Fruit fly (Drosophila melanogaster): ENCODE measurements around the gene Tsp26A.

The Tsp26A gene

dm6 chr2L:6051212-6051621 is 51.2 kb downstream of the Tsp26A start (continued):
- TF ChIP-seq CG2199 (GFP tag; IDR thresholded peaks at IDR 0.05) (peak; percentile 89; the same call in 2 of the 3 replicates), rib (GFP tag; IDR thresholded peaks at IDR 0.05) (peak; percentile 94), CG12299 (tag; optimal IDR thresholded peaks at IDR 0.05) (peak; percentile 97), CG9817 (tag; optimal IDR thresholded peaks at IDR 0.05) (peak; percentile 94), CG1603 (tag; optimal IDR thresholded peaks at IDR 0.05) (peak; percentile 97), D19A (tag; optimal IDR thresholded peaks at IDR 0.05) (peak; percentile 95), zfh1 (GFP tag; IDR thresholded peaks at IDR 0.05) (peak; percentile 96), ATbp (GFP tag; optimal IDR thresholded peaks at IDR 0.05) (peak; percentile 95), CG17385 (GFP tag; optimal IDR thresholded peaks at IDR 0.05) (peak; percentile 94), CG31365 (tag; optimal IDR thresholded peaks at IDR 0.05) (peak; percentile 91), CG10209 (GFP tag; optimal IDR thresholded peaks at IDR 0.05) (peak; percentile 94), CrebB (tag; optimal IDR thresholded peaks at IDR 0.05) (peak; percentile 98), mirr (GFP tag; optimal IDR thresholded peaks at IDR 0.05) (peak; percentile 96), Chrac-16 (GFP tag; optimal IDR thresholded peaks at IDR 0.05) (peak; percentile 88), CG11398 (GFP tag; optimal IDR thresholded peaks at IDR 0.05) (peak; percentile 95), CkIIα-i1 (GFP tag; IDR thresholded peaks at IDR 0.05) (peak; percentile 36; the same call in 1 of the 2 replicates), prd (optimal IDR thresholded peaks at IDR 0.05) (no peak), prd (GFP tag; IDR thresholded peaks at IDR 0.05) (peak; percentile 84), Spps (tag; optimal IDR thresholded peaks at IDR 0.05) (peak; percentile 95), Dbx (GFP tag; IDR thresholded peaks at IDR 0.05) (peak; percentile 96), Bteb2 (GFP tag; optimal IDR thresholded peaks at IDR 0.05) (peak; percentile 94), ci (GFP tag; IDR thresholded peaks at IDR 0.05) (peak; percentile 99), CG17802 (tag; optimal IDR thresholded peaks at IDR 0.05) (peak; percentile 65), CG11560 (tag; IDR thresholded peaks at IDR 0.05) (peak; percentile 56; the same call in 2 of the 3 replicates), CG13624 (GFP tag; optimal IDR thresholded peaks at IDR 0.05) (peak; percentile 96), Doc3 (GFP tag; IDR thresholded peaks at IDR 0.05; ENCODE audit: partially characterized antibody) (no peak), dati (GFP tag; IDR thresholded peaks at IDR 0.05) (peak; percentile 44; the same call in 1 of the 2 replicates), CG3407 (GFP tag; optimal IDR thresholded peaks at IDR 0.05) (peak; percentile 92), CG4820 (GFP tag; optimal IDR thresholded peaks at IDR 0.05) (peak; percentile 100), CG10147 (GFP tag; optimal IDR thresholded peaks at IDR 0.05) (peak; percentile 97), CG10462 (GFP tag; optimal IDR thresholded peaks at IDR 0.05) (peak; percentile 80), tll (GFP tag; optimal IDR thresholded peaks at IDR 0.05) (peak in 1 of 2 experiments; percentile 27), PHDP (tag; optimal IDR thresholded peaks at IDR 0.05) (peak; percentile 99), ewg (GFP tag; optimal IDR thresholded peaks at IDR 0.05) (peak; percentile 88), CG6654 (GFP tag; optimal IDR thresholded peaks at IDR 0.05) (peak; percentile 82), Blimp-1 (GFP tag; optimal IDR thresholded peaks at IDR 0.05) (peak; percentile 96), psq (GFP tag; optimal IDR thresholded peaks at IDR 0.05) (peak; percentile 72), pnt (GFP tag; optimal IDR thresholded peaks at IDR 0.05) (peak; percentile 88), H2.0 (GFP tag; IDR thresholded peaks at IDR 0.05) (peak; percentile 90), CG17568 (GFP tag; optimal IDR thresholded peaks at IDR 0.05) (no peak), Tbp (GFP tag; optimal IDR thresholded peaks at IDR 0.05) (no peak), CG14710 (tag; optimal IDR thresholded peaks at IDR 0.05) (peak; percentile 94), gce (GFP tag; IDR thresholded peaks at IDR 0.05) (peak; percentile 91), fd102C (GFP tag; optimal IDR thresholded peaks at IDR 0.05) (peak; percentile 64), Lim3 (GFP tag; IDR thresholded peaks at IDR 0.05) (0 out of 2 replicates have a peak, but pooled peaks have one; percentile 60), CG8281 (tag; optimal IDR thresholded peaks at IDR 0.05) (peak; percentile 83), Neu2 (GFP tag; optimal IDR thresholded peaks at IDR 0.05; ENCODE audit: borderline replicate concordance) (peak; percentile 58), vfl (GFP tag; optimal IDR thresholded peaks at IDR 0.05) (peak; percentile 90), al (GFP tag; IDR thresholded peaks at IDR 0.05) (peak; percentile 69), CG18011 (GFP tag; optimal IDR thresholded peaks at IDR 0.05) (peak; percentile 86)
